Fruit fly (Drosophila melanogaster) whole organism, embryonic: Measurements from ENCODE around the gene RpL14.

Experiments
- ATbp ChIP-seq: fragments of 200-800 bp; sonication (Bioruptor generic); optimal IDR thresholded peaks from 2 replicates; lab custom pipeline; 2017; ENCODE audit warnings: missing biosample characterization, mild to moderate bottlenecking, missing genetic modification characterization, missing genetic modification reagents
- Ada2b ChIP-seq: fragments of 200-800 bp; sonication (Bioruptor generic); IDR thresholded peaks from 2 replicates; pipeline ENCODE4 v1.3.6; 2022; ENCODE audit warnings: missing biosample characterization, missing genetic modification characterization
- Asciz ChIP-seq: fragments of 200-800 bp; sonication (Bioruptor generic); optimal IDR thresholded peaks from 2 replicates; lab custom pipeline; 2017; ENCODE audit warnings: missing biosample characterization, mild to moderate bottlenecking, missing genetic modification characterization, missing genetic modification reagents
- CG11504 ChIP-seq: fragments of 200-800 bp; sonication (Bioruptor generic); optimal IDR thresholded peaks from 3 replicates; lab custom pipeline; 2019; ENCODE audit warnings: missing biosample characterization, mild to moderate bottlenecking, missing genetic modification characterization, moderate library complexity
- CG12769 ChIP-seq: fragments of 200-800 bp; sonication (Bioruptor generic); optimal IDR thresholded peaks from 2 replicates; lab custom pipeline; 2019; ENCODE audit warnings: missing biosample characterization, mild to moderate bottlenecking, missing genetic modification characterization, moderate library complexity
- CG13123 ChIP-seq: fragments of 200-800 bp; sonication (Bioruptor generic); optimal IDR thresholded peaks from 2 replicates; lab custom pipeline; 2016; ENCODE audit warnings: missing biosample characterization, missing genetic modification characterization
- CG13287 ChIP-seq: fragments of 200-800 bp; sonication (Bioruptor generic); IDR thresholded peaks from 2 replicates; pipeline ENCODE4 v1.3.6; 2022; ENCODE audit warnings: missing biosample characterization, missing genetic modification characterization; ENCODE audit not compliant: partially characterized antibody
- CG13424 ChIP-seq: fragments of 200-800 bp; sonication (Bioruptor generic); optimal IDR thresholded peaks from 2 replicates; lab custom pipeline; 2019; ENCODE audit warnings: missing biosample characterization, mild to moderate bottlenecking, missing genetic modification characterization, moderate library complexity
- CG13775 ChIP-seq: fragments of 200-800 bp; sonication (Bioruptor generic); optimal IDR thresholded peaks from 3 replicates; lab custom pipeline; 2017; ENCODE audit warnings: missing biosample characterization, mild to moderate bottlenecking, missing genetic modification characterization
- CG14710 ChIP-seq: fragments of 200-800 bp; sonication (Bioruptor generic); optimal IDR thresholded peaks from 3 replicates; lab custom pipeline; 2019; ENCODE audit warnings: missing biosample characterization, mild to moderate bottlenecking, missing genetic modification characterization, moderate library complexity
- CG15269 ChIP-seq: fragments of 200-800 bp; sonication (Bioruptor generic); optimal IDR thresholded peaks from 2 replicates; lab custom pipeline; 2018; ENCODE audit warnings: missing biosample characterization, mild to moderate bottlenecking, missing genetic modification characterization, moderate library complexity
- CG1603 ChIP-seq: fragments of 200-800 bp; sonication (Bioruptor generic); optimal IDR thresholded peaks from 2 replicates; lab custom pipeline; 2019; ENCODE audit warnings: missing biosample characterization, mild to moderate bottlenecking, missing genetic modification characterization, moderate library complexity
- CG17385 ChIP-seq: fragments of 200-800 bp; sonication (Bioruptor generic); optimal IDR thresholded peaks from 3 replicates; lab custom pipeline; 2018; ENCODE audit warnings: missing biosample characterization, mild to moderate bottlenecking, missing genetic modification characterization
- CG30020 ChIP-seq: fragments of 200-800 bp; optimal IDR thresholded peaks from 2 replicates; lab custom pipeline; 2019; ENCODE audit warnings: missing biosample characterization, mild to moderate bottlenecking, missing genetic modification characterization, moderate library complexity
- CG32772 ChIP-seq: fragments of 200-800 bp; sonication (Bioruptor generic); IDR thresholded peaks from 2 replicates; pipeline ENCODE4 v1.3.6; 2022; ENCODE audit warnings: missing biosample characterization, missing genetic modification characterization
- CG33213 ChIP-seq: fragments of 200-800 bp; sonication (Bioruptor generic); optimal IDR thresholded peaks from 3 replicates; lab custom pipeline; 2016; ENCODE audit warnings: missing biosample characterization, missing genetic modification characterization
- CG4360 ChIP-seq: fragments of 200-800 bp; sonication (Bioruptor generic); IDR thresholded peaks from 2 replicates; pipeline ENCODE4 v1.3.6; 2022; ENCODE audit warnings: missing biosample characterization, missing genetic modification characterization
- CG4424 ChIP-seq: fragments of 200-800 bp; sonication (Bioruptor generic); optimal IDR thresholded peaks from 3 replicates; lab custom pipeline; 2016; ENCODE audit warnings: missing biosample characterization, missing genetic modification characterization
- CG6254 ChIP-seq: fragments of 200-800 bp; sonication (Bioruptor generic); optimal IDR thresholded peaks from 3 replicates; lab custom pipeline; 2017; ENCODE audit warnings: mild to moderate bottlenecking, missing biosample characterization, missing genetic modification reagents, missing genetic modification characterization
- CG8924 ChIP-seq: fragments of 200-800 bp; optimal IDR thresholded peaks from 3 replicates; lab custom pipeline; 2019; ENCODE audit warnings: missing biosample characterization, mild to moderate bottlenecking, missing genetic modification characterization, moderate library complexity
- Camta ChIP-seq: fragments of 200-800 bp; sonication (Bioruptor generic); optimal IDR thresholded peaks from 2 replicates; lab custom pipeline; 2016; ENCODE audit warnings: missing biosample characterization, missing genetic modification characterization
- Dip3 ChIP-seq: fragments of 200-800 bp; sonication (Bioruptor generic); optimal IDR thresholded peaks from 3 replicates; lab custom pipeline; 2016; ENCODE audit warnings: missing biosample characterization, missing genetic modification characterization
- Gsc ChIP-seq: fragments of 200-800 bp; sonication (Bioruptor generic); IDR thresholded peaks from 2 replicates; pipeline ENCODE4 v1.3.6; 2022; ENCODE audit warnings: missing biosample characterization, missing genetic modification characterization
- H15 ChIP-seq: fragments of 200-800 bp; sonication (Bioruptor generic); IDR thresholded peaks from 3 replicates; pipeline ENCODE4 v1.3.6; 2022; ENCODE audit warnings: missing biosample characterization, missing genetic modification characterization
- H2.0 ChIP-seq: fragments of 200-800 bp; sonication (Bioruptor generic); IDR thresholded peaks from 2 replicates; pipeline ENCODE4 v1.3.6; 2022; ENCODE audit warnings: missing biosample characterization, missing genetic modification characterization
- NC2α ChIP-seq: fragments of 200-800 bp; sonication (Bioruptor generic); optimal IDR thresholded peaks from 2 replicates; lab custom pipeline; 2016; ENCODE audit warnings: missing biosample characterization, missing genetic modification characterization
- Oaz ChIP-seq: fragments of 200-800 bp; sonication (Bioruptor generic); IDR thresholded peaks from 2 replicates; pipeline ENCODE4 v1.3.6; 2022; ENCODE audit warnings: missing biosample characterization, missing genetic modification characterization
- Opbp ChIP-seq: fragments of 200-800 bp; sonication (Bioruptor generic); IDR thresholded peaks from 3 replicates; pipeline ENCODE4 v1.3.6; 2022; ENCODE audit warnings: missing biosample characterization, missing genetic modification characterization; ENCODE audit not compliant: partially characterized antibody
- Ssrp ChIP-seq: fragments of 200-800 bp; sonication (Bioruptor generic); optimal IDR thresholded peaks from 2 replicates; lab custom pipeline; 2018; ENCODE audit warnings: missing biosample characterization, mild to moderate bottlenecking, missing genetic modification characterization, moderate library complexity
- bsh ChIP-seq, 2 experiments: fragments of 200-800 bp; sonication (Bioruptor generic); optimal IDR thresholded peaks; 2 replicates each; lab custom pipeline; 2017 to 2018; ENCODE audit warnings: mild to moderate bottlenecking in 2 of 2, missing biosample characterization in 2 of 2, missing genetic modification characterization in 2 of 2, moderate library complexity in 1 of 2
- caup ChIP-seq: fragments of 200-800 bp; sonication (Bioruptor generic); optimal IDR thresholded peaks from 3 replicates; lab custom pipeline; 2017; ENCODE audit warnings: missing biosample characterization, mild to moderate bottlenecking, missing genetic modification characterization, moderate library complexity; ENCODE audit not compliant: severe bottlenecking
- dan ChIP-seq: fragments of 200-800 bp; sonication (Bioruptor generic); IDR thresholded peaks from 2 replicates; pipeline ENCODE4 v1.3.6; 2022; ENCODE audit warnings: missing biosample characterization, missing genetic modification characterization
- disco-r ChIP-seq: fragments of 200-800 bp; sonication (Bioruptor generic); optimal IDR thresholded peaks from 2 replicates; lab custom pipeline; 2016; ENCODE audit warnings: missing biosample characterization, missing genetic modification characterization
- ewg ChIP-seq: fragments of 200-800 bp; sonication (Bioruptor generic); optimal IDR thresholded peaks from 3 replicates; lab custom pipeline; 2017; ENCODE audit warnings: mild to moderate bottlenecking, missing biosample characterization, missing genetic modification reagents, missing genetic modification characterization
- gcm2 ChIP-seq: fragments of 200-800 bp; sonication (Bioruptor generic); optimal IDR thresholded peaks from 2 replicates; lab custom pipeline; 2016; ENCODE audit warnings: missing biosample characterization, missing genetic modification characterization
- gsb-n ChIP-seq: fragments of 200-800 bp; sonication (Bioruptor generic); optimal IDR thresholded peaks from 3 replicates; lab custom pipeline; 2018; ENCODE audit warnings: missing biosample characterization, mild to moderate bottlenecking, missing genetic modification characterization
- inv ChIP-seq: fragments of 200-800 bp; sonication (Bioruptor generic); IDR thresholded peaks from 2 replicates; pipeline ENCODE4 v1.3.6; 2022; ENCODE audit warnings: missing biosample characterization, missing genetic modification characterization; ENCODE audit not compliant: partially characterized antibody
- jing ChIP-seq: fragments of 200-800 bp; sonication (Bioruptor generic); optimal IDR thresholded peaks from 2 replicates; lab custom pipeline; 2018; ENCODE audit warnings: missing biosample characterization, mild to moderate bottlenecking, missing genetic modification characterization
- org-1 ChIP-seq: fragments of 200-800 bp; sonication (Bioruptor generic); optimal IDR thresholded peaks from 2 replicates; lab custom pipeline; 2017; ENCODE audit warnings: missing biosample characterization, missing genetic modification characterization
- pb ChIP-seq: fragments of 200-800 bp; sonication (Bioruptor generic); optimal IDR thresholded peaks from 3 replicates; lab custom pipeline; 2016; ENCODE audit warnings: missing biosample characterization, missing genetic modification characterization
- pho ChIP-seq: fragments of 200-800 bp; sonication (Bioruptor generic); optimal IDR thresholded peaks from 2 replicates; lab custom pipeline; 2016; ENCODE audit warnings: missing biosample characterization, missing genetic modification characterization
- pita ChIP-seq: fragments of 200-800 bp; sonication (Bioruptor generic); optimal IDR thresholded peaks from 2 replicates; lab custom pipeline; 2017; ENCODE audit warnings: missing biosample characterization, mild to moderate bottlenecking, missing genetic modification characterization
- ranshi ChIP-seq: fragments of 200-800 bp; sonication (Bioruptor generic); IDR thresholded peaks from 2 replicates; pipeline ENCODE4 v1.3.6; 2022; ENCODE audit warnings: missing biosample characterization, missing genetic modification characterization
- rib ChIP-seq: fragments of 200-800 bp; sonication (Bioruptor generic); IDR thresholded peaks from 2 replicates; pipeline ENCODE4 v1.3.6; 2022; ENCODE audit warnings: missing biosample characterization, missing genetic modification characterization
- sisA ChIP-seq: fragments of 200-800 bp; sonication (Bioruptor generic); IDR thresholded peaks from 2 replicates; pipeline ENCODE4 v1.3.6; 2022; ENCODE audit warnings: missing biosample characterization, missing genetic modification characterization
- slbo ChIP-seq: fragments of 200-800 bp; sonication (Bioruptor generic); IDR thresholded peaks from 2 replicates; pipeline ENCODE4 v1.3.6; 2022; ENCODE audit warnings: missing biosample characterization, missing genetic modification characterization
- sob ChIP-seq: fragments of 200-800 bp; sonication (Bioruptor generic); IDR thresholded peaks from 2 replicates; pipeline ENCODE4 v1.3.6; 2022; ENCODE audit warnings: missing biosample characterization, missing genetic modification characterization
- yki ChIP-seq: fragments of >200 bp; optimal IDR thresholded peaks from 3 replicates; lab custom pipeline; 2018
- zen ChIP-seq: fragments of 200-800 bp; sonication (Bioruptor generic); optimal IDR thresholded peaks from 3 replicates; lab custom pipeline; 2018; ENCODE audit warnings: missing biosample characterization, mild to moderate bottlenecking, missing genetic modification characterization, moderate library complexity

RpL14 gene

DNA sequence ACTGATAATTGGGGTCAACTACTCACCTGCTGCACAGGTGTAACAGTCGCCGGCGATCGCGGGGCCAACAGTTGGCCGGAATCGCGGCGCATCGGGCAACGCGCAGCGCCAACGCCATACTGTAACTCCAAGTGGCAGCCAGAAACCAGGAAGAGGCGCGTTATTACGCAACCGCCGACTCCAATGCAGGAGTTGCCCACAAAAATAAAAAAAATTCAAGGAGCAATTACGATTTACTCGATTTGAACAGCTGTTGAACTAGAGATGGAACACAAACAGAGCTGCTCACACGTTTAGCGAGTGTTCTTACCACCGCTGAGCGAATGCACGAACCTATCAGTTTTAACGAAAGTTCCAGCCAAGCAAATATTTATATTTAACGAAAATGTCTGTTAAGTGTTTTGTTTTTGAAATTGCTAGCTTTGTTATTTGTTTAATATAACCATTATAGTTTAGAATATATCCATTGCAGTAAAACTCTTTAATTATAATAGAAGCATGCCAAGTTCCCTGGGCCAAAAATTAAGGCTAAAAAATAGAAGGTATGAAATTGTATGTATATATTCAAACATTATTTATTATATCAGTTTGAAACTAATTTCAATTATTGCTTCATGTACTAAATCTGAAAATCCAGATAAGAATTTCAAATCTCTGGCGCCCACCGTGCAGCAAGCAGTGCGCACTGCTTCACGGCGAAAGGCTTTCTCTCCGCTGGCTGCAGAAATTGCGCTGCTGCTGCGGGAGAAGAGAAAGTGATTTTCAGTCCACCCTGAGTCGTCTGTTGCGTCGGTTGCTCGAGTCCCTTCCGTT lies 3.3 kb downstream of the RpL14 start, which contains the start of the genes CG5989 and CG6282 (continued):
- TF ChIP-seq caup (GFP tag; lab: Kevin White, UChicago) (no peak), Camta (no peak), CG8924 (peak; percentile 46), gcm2 (GFP tag; lab: Kevin White, UChicago) (no peak), CG17385 (GFP tag; lab: Kevin White, UChicago) (peak; percentile 39), sob (peak; percentile 23; the same call in 1 of the 2 replicates), inv (GFP tag; lab: Robert Waterston, UW) (peak; percentile 35; the same call in 1 of the 2 replicates), jing (GFP tag; lab: Kevin White, UChicago) (no peak), CG32772 (GFP tag; lab: Robert Waterston, UW) (peak; percentile 5; the same call in 1 of the 2 replicates), Asciz (GFP tag; lab: Kevin White, UChicago) (no peak), CG1603 (tag; lab: Kevin White, UChicago) (peak; percentile 59), CG12769 (tag; lab: Kevin White, UChicago) (peak; percentile 14), NC2α (GFP tag; lab: Kevin White, UChicago) (no peak), pb (GFP tag; lab: Kevin White, UChicago) (no peak), H2.0 (peak; percentile 57; the same call in 1 of the 2 replicates), pho (peak; percentile 31), zen (tag; lab: Kevin White, UChicago) (peak; percentile 26), CG13424 (peak; percentile 39), pita (GFP tag; lab: Kevin White, UChicago) (peak; percentile 89), slbo (GFP tag; lab: Robert Waterston, UW) (peak; percentile 71), gsb-n (tag; lab: Kevin White, UChicago) (peak; percentile 29), CG13775 (GFP tag; lab: Kevin White, UChicago) (peak; percentile 33), sisA (GFP tag; lab: Robert Waterston, UW) (peak; percentile 52), CG13123 (no peak), dan (GFP tag; lab: Robert Waterston, UW) (no peak), ewg (peak; percentile 36), Gsc (no peak), disco-r (GFP tag; lab: Kevin White, UChicago) (no peak), rib (GFP tag; lab: Robert Waterston, UW) (no peak), CG4424 (GFP tag; lab: Kevin White, UChicago) (no peak), Dip3 (GFP tag; lab: Kevin White, UChicago) (peak; percentile 32), H15 (GFP tag; lab: Robert Waterston, UW) (no peak), org-1 (GFP tag; lab: Kevin White, UChicago) (peak; percentile 13), ATbp (peak; percentile 56), Ada2b (GFP tag; lab: Robert Waterston, UW) (peak; percentile 17; the same call in 1 of the 2 replicates), CG30020 (tag; lab: Kevin White, UChicago) (no peak), yki (lab: Kevin White, UChicago) (no peak), Oaz (GFP tag; lab: Robert Waterston, UW) (no peak), Opbp (GFP tag; lab: Robert Waterston, UW) (peak; percentile 66), CG4360 (GFP tag; lab: Robert Waterston, UW) (no peak), CG15269 (tag; lab: Kevin White, UChicago) (peak; percentile 41), CG14710 (tag; lab: Kevin White, UChicago) (peak; percentile 61), CG13287 (GFP tag; lab: Robert Waterston, UW) (peak; percentile 76), bsh (GFP tag; optimal IDR thresholded peaks at IDR 0.05; lab: Kevin White, UChicago) (peak in 1 of 2 experiments; percentile 56), CG6254 (no peak), CG11504 (tag; lab: Kevin White, UChicago) (peak; percentile 61), ranshi (GFP tag; lab: Robert Waterston, UW) (peak; percentile 58), CG33213 (GFP tag; lab: Kevin White, UChicago) (peak; percentile 21), Ssrp (tag; lab: Kevin White, UChicago) (peak; percentile 24)
